Worm (Caenorhabditis elegans) whole organism, mixed stage, embryonic: ENCODE data around the gene W09G12.9.

Experiments
- ces-1 ChIP-seq: fragments of 150-350 bp; optimal IDR thresholded peaks from 2 replicates; lab custom pipeline; 2014; ENCODE audit warnings: missing biosample characterization, missing genetic modification reagents, missing genetic modification characterization
- cnd-1 ChIP-seq: fragments of 200-800 bp; sonication (Bioruptor generic); optimal IDR thresholded peaks from 2 replicates; lab custom pipeline; 2018; ENCODE audit warnings: mild to moderate bottlenecking, missing genetic modification characterization, missing compliant biosample characterization
- lin-32 ChIP-seq: fragments of 200-800 bp; sonication (Bioruptor generic); optimal IDR thresholded peaks from 2 replicates; lab custom pipeline; 2018; ENCODE audit warnings: mild to moderate bottlenecking, missing genetic modification characterization, missing compliant biosample characterization
- nhr-12 ChIP-seq: fragments of 150-350 bp; optimal IDR thresholded peaks from 2 replicates; lab custom pipeline; 2014; ENCODE audit warnings: missing biosample characterization, missing genetic modification characterization
- unc-62 ChIP-seq: fragments of 150-350 bp; optimal IDR thresholded peaks from 2 replicates; lab custom pipeline; 2014; ENCODE audit warnings: missing biosample characterization, missing genetic modification reagents, missing genetic modification characterization

ce11 chrIV:1256723-1257122, 40.3 kb downstream of the W09G12.9 start, which contains the start of gene clec-168:
- TF ChIP-seq nhr-12 (tag; lab: Kevin White, UChicago) = no peak
- no peak for TF ChIP-seq ces-1 (GFP tag; lab: Kevin White, UChicago)
- TF ChIP-seq unc-62 (GFP tag; lab: Kevin White, UChicago) = no peak
- no peak for TF ChIP-seq lin-32 (GFP tag; lab: Kevin White, UChicago)
- TF ChIP-seq cnd-1 (tag; lab: Kevin White, UChicago) = no peak
